Fruit fly (Drosophila melanogaster) whole organism, embryonic: ENCODE data around the gene CG1299.

Experiments
- CG10654 ChIP-seq: fragments of 200-800 bp; sonication (Bioruptor generic); optimal IDR thresholded peaks from 2 replicates; lab custom pipeline; 2016; ENCODE audit warnings: missing biosample characterization, missing genetic modification characterization
- CG12769 ChIP-seq: fragments of 200-800 bp; sonication (Bioruptor generic); optimal IDR thresholded peaks from 2 replicates; lab custom pipeline; 2019; ENCODE audit warnings: missing biosample characterization, mild to moderate bottlenecking, missing genetic modification characterization, moderate library complexity
- CG15269 ChIP-seq: fragments of 200-800 bp; sonication (Bioruptor generic); optimal IDR thresholded peaks from 2 replicates; lab custom pipeline; 2018; ENCODE audit warnings: missing biosample characterization, mild to moderate bottlenecking, missing genetic modification characterization, moderate library complexity
- CG1647 ChIP-seq: fragments of 200-800 bp; sonication (Bioruptor generic); optimal IDR thresholded peaks from 3 replicates; lab custom pipeline; 2016; ENCODE audit warnings: missing biosample characterization, missing genetic modification characterization
- CG16815 ChIP-seq: fragments of 200-800 bp; sonication (Bioruptor generic); optimal IDR thresholded peaks from 3 replicates; lab custom pipeline; 2017; ENCODE audit warnings: missing biosample characterization, mild to moderate bottlenecking, missing genetic modification characterization
- CG17912 ChIP-seq: fragments of 200-800 bp; sonication (Bioruptor generic); optimal IDR thresholded peaks from 2 replicates; lab custom pipeline; 2018; ENCODE audit warnings: missing biosample characterization, mild to moderate bottlenecking, missing genetic modification characterization
- CG2678 ChIP-seq: fragments of 200-800 bp; sonication (Bioruptor generic); optimal IDR thresholded peaks from 3 replicates; lab custom pipeline; 2019; ENCODE audit warnings: missing biosample characterization, mild to moderate bottlenecking, missing genetic modification characterization, moderate library complexity
- CG2712 ChIP-seq: fragments of 200-800 bp; optimal IDR thresholded peaks from 3 replicates; lab custom pipeline; 2019; ENCODE audit warnings: missing biosample characterization, mild to moderate bottlenecking, missing genetic modification characterization, moderate library complexity
- CG30431 ChIP-seq: fragments of 200-800 bp; sonication (Bioruptor generic); optimal IDR thresholded peaks from 2 replicates; lab custom pipeline; 2017; ENCODE audit warnings: missing biosample characterization, missing genetic modification characterization
- CG3281 ChIP-seq: fragments of 200-800 bp; sonication (Bioruptor generic); optimal IDR thresholded peaks from 3 replicates; lab custom pipeline; 2017; ENCODE audit warnings: missing biosample characterization, mild to moderate bottlenecking, missing genetic modification characterization
- CG33213 ChIP-seq: fragments of 200-800 bp; sonication (Bioruptor generic); optimal IDR thresholded peaks from 3 replicates; lab custom pipeline; 2016; ENCODE audit warnings: missing biosample characterization, missing genetic modification characterization
- CG4360 ChIP-seq: fragments of 200-800 bp; sonication (Bioruptor generic); IDR thresholded peaks from 2 replicates; pipeline ENCODE4 v1.3.6; 2022; ENCODE audit warnings: missing biosample characterization, missing genetic modification characterization
- CG43689 ChIP-seq: fragments of 200-800 bp; sonication (Bioruptor generic); IDR thresholded peaks from 2 replicates; pipeline ENCODE4 v1.3.6; 2022; ENCODE audit warnings: missing biosample characterization, missing genetic modification characterization
- CG5953 ChIP-seq: fragments of 200-800 bp; sonication (Bioruptor generic); IDR thresholded peaks from 2 replicates; pipeline ENCODE4 v1.3.6; 2022; ENCODE audit warnings: missing biosample characterization, missing genetic modification characterization
- CG8281 ChIP-seq: fragments of 200-800 bp; sonication (Bioruptor generic); optimal IDR thresholded peaks from 2 replicates; lab custom pipeline; 2018; ENCODE audit warnings: missing biosample characterization, mild to moderate bottlenecking, missing genetic modification characterization, moderate library complexity
- CG8765 ChIP-seq: fragments of 200-800 bp; sonication (Bioruptor generic); IDR thresholded peaks from 2 replicates; pipeline ENCODE4 v1.3.6; 2022; ENCODE audit warnings: missing biosample characterization, missing genetic modification characterization
- CG9609 ChIP-seq: fragments of 200-800 bp; sonication (Bioruptor generic); optimal IDR thresholded peaks from 3 replicates; lab custom pipeline; 2016; ENCODE audit warnings: missing biosample characterization, missing genetic modification characterization
- CHES-1-like ChIP-seq: fragments of 200-800 bp; sonication (Bioruptor generic); optimal IDR thresholded peaks from 2 replicates; lab custom pipeline; 2016; ENCODE audit warnings: missing biosample characterization, missing genetic modification characterization
- CTCF ChIP-seq: fragments of 200-800 bp; sonication (Bioruptor generic); optimal IDR thresholded peaks from 2 replicates; lab custom pipeline; 2017; ENCODE audit warnings: missing biosample characterization, mild to moderate bottlenecking, missing genetic modification characterization, moderate library complexity
- Chrac-16 ChIP-seq: fragments of 200-800 bp; sonication (Bioruptor generic); optimal IDR thresholded peaks from 3 replicates; lab custom pipeline; 2016; ENCODE audit warnings: missing biosample characterization, missing genetic modification characterization
- HLH4C ChIP-seq: fragments of 200-800 bp; sonication (Bioruptor generic); IDR thresholded peaks from 3 replicates; pipeline ENCODE4 v1.3.6; 2022; ENCODE audit warnings: missing biosample characterization, missing genetic modification characterization; ENCODE audit not compliant: partially characterized antibody
- Hr78 ChIP-seq, 2 experiments: fragments of 200-800 bp in 1 of 2; fragments of >200 bp in 1 of 2; sonication (Bioruptor generic) in 1 of 2; optimal IDR thresholded peaks; 2 replicates each; lab custom pipeline; 2017 to 2019; ENCODE audit warnings: missing biosample characterization in 2 of 2, missing genetic modification characterization in 2 of 2, mild to moderate bottlenecking in 1 of 2, moderate library complexity in 1 of 2
- MBD-R2 ChIP-seq: fragments of 200-800 bp; sonication (Bioruptor generic); IDR thresholded peaks from 2 replicates; pipeline ENCODE4 v1.3.6; 2022; ENCODE audit warnings: missing biosample characterization, missing genetic modification characterization
- Myb ChIP-seq: fragments of 200-800 bp; sonication (Bioruptor generic); optimal IDR thresholded peaks from 2 replicates; lab custom pipeline; 2016; ENCODE audit warnings: missing biosample characterization, missing genetic modification characterization
- Neu2 ChIP-seq: fragments of 200-800 bp; sonication (Bioruptor generic); optimal IDR thresholded peaks from 3 replicates; lab custom pipeline; 2016; ENCODE audit warnings: missing biosample characterization, missing genetic modification characterization, borderline replicate concordance
- Nf-YB ChIP-seq: fragments of 200-800 bp; sonication (Bioruptor generic); optimal IDR thresholded peaks from 3 replicates; lab custom pipeline; 2019; ENCODE audit warnings: missing biosample characterization, mild to moderate bottlenecking, missing genetic modification characterization, moderate library complexity
- Rfx ChIP-seq: fragments of 200-800 bp; sonication (Bioruptor generic); IDR thresholded peaks from 2 replicates; pipeline ENCODE4 v1.3.6; 2022; ENCODE audit warnings: missing biosample characterization, missing genetic modification characterization
- Sox100B ChIP-seq: fragments of 200-800 bp; sonication (Bioruptor generic); optimal IDR thresholded peaks from 3 replicates; lab custom pipeline; 2018; ENCODE audit warnings: missing biosample characterization, mild to moderate bottlenecking, missing genetic modification characterization
- Sry-β ChIP-seq: fragments of 200-800 bp; sonication (Bioruptor generic); optimal IDR thresholded peaks from 2 replicates; lab custom pipeline; 2018; ENCODE audit warnings: missing biosample characterization, mild to moderate bottlenecking, missing genetic modification characterization, moderate library complexity
- Xrp1 ChIP-seq: fragments of 200-800 bp; sonication (Bioruptor generic); IDR thresholded peaks from 2 replicates; pipeline ENCODE4 v1.3.6; 2022; ENCODE audit warnings: missing biosample characterization, missing genetic modification characterization
- abd-A ChIP-seq: fragments of 200-800 bp; sonication (Bioruptor generic); optimal IDR thresholded peaks from 3 replicates; lab custom pipeline; 2019; ENCODE audit warnings: missing biosample characterization, mild to moderate bottlenecking, missing genetic modification characterization, moderate library complexity
- aop ChIP-seq: fragments of 200-800 bp; sonication (Bioruptor generic); IDR thresholded peaks from 2 replicates; pipeline ENCODE4 v1.3.6; 2022; ENCODE audit warnings: missing biosample characterization, missing genetic modification characterization
- crc ChIP-seq: fragments of 200-800 bp; sonication (Bioruptor generic); optimal IDR thresholded peaks from 2 replicates; lab custom pipeline; 2016; ENCODE audit warnings: missing biosample characterization, missing genetic modification characterization
- cwo ChIP-seq: fragments of 200-800 bp; sonication (Bioruptor generic); optimal IDR thresholded peaks from 3 replicates; lab custom pipeline; 2017; ENCODE audit warnings: missing biosample characterization, missing genetic modification characterization, mild to moderate bottlenecking, moderate library complexity, missing genetic modification reagents
- ham ChIP-seq: fragments of 200-800 bp; sonication (Bioruptor generic); IDR thresholded peaks from 2 replicates; pipeline ENCODE4 v1.3.6; 2022; ENCODE audit warnings: missing biosample characterization, missing genetic modification characterization
- her ChIP-seq: fragments of 200-800 bp; sonication (Bioruptor generic); optimal IDR thresholded peaks from 2 replicates; lab custom pipeline; 2016; ENCODE audit warnings: missing biosample characterization, missing genetic modification characterization
- lola ChIP-seq, 3 experiments: fragments of >200 bp in 2 of 3; fragments of 200-800 bp in 1 of 3; sonication (Bioruptor generic) in 1 of 3; optimal IDR thresholded peaks; 2 replicates each; lab custom pipeline; 2017 to 2019; ENCODE audit warnings: missing biosample characterization in 3 of 3, missing genetic modification characterization in 3 of 3, mild to moderate bottlenecking in 1 of 3, moderate library complexity in 1 of 3
- mam ChIP-seq: fragments of 200-800 bp; sonication (Bioruptor generic); optimal IDR thresholded peaks from 3 replicates; lab custom pipeline; 2016; ENCODE audit warnings: missing biosample characterization, missing genetic modification characterization
- rib ChIP-seq: fragments of 200-800 bp; sonication (Bioruptor generic); IDR thresholded peaks from 2 replicates; pipeline ENCODE4 v1.3.6; 2022; ENCODE audit warnings: missing biosample characterization, missing genetic modification characterization
- sima ChIP-seq: fragments of 200-800 bp; sonication (Bioruptor generic); optimal IDR thresholded peaks from 2 replicates; lab custom pipeline; 2016; ENCODE audit warnings: missing biosample characterization, missing genetic modification characterization
- tx ChIP-seq: fragments of 200-800 bp; sonication (Bioruptor generic); optimal IDR thresholded peaks from 2 replicates; lab custom pipeline; 2016; ENCODE audit warnings: missing biosample characterization, missing genetic modification characterization
- unpg ChIP-seq: fragments of 200-800 bp; sonication (Bioruptor generic); optimal IDR thresholded peaks from 3 replicates; lab custom pipeline; 2018; ENCODE audit warnings: missing biosample characterization, mild to moderate bottlenecking, missing genetic modification characterization, moderate library complexity
- vnd ChIP-seq: fragments of 200-800 bp; sonication (Bioruptor generic); IDR thresholded peaks from 3 replicates; pipeline ENCODE4 v1.3.6; 2022; ENCODE audit warnings: missing biosample characterization, missing genetic modification characterization; ENCODE audit not compliant: partially characterized antibody
- wdn ChIP-seq: fragments of 200-800 bp; sonication (Bioruptor generic); IDR thresholded peaks from 2 replicates; pipeline ENCODE4 v1.3.6; 2022; ENCODE audit warnings: missing biosample characterization, missing genetic modification characterization
- wor ChIP-seq: fragments of 200-800 bp; sonication (Bioruptor generic); IDR thresholded peaks from 2 replicates; pipeline ENCODE4 v1.3.6; 2022; ENCODE audit warnings: missing biosample characterization, missing genetic modification characterization
- z ChIP-seq: fragments of 200-800 bp; sonication (Bioruptor generic); IDR thresholded peaks from 3 replicates; pipeline ENCODE4 v1.3.6; 2022; ENCODE audit warnings: missing biosample characterization, missing genetic modification characterization

Gene CG1299

DNA sequence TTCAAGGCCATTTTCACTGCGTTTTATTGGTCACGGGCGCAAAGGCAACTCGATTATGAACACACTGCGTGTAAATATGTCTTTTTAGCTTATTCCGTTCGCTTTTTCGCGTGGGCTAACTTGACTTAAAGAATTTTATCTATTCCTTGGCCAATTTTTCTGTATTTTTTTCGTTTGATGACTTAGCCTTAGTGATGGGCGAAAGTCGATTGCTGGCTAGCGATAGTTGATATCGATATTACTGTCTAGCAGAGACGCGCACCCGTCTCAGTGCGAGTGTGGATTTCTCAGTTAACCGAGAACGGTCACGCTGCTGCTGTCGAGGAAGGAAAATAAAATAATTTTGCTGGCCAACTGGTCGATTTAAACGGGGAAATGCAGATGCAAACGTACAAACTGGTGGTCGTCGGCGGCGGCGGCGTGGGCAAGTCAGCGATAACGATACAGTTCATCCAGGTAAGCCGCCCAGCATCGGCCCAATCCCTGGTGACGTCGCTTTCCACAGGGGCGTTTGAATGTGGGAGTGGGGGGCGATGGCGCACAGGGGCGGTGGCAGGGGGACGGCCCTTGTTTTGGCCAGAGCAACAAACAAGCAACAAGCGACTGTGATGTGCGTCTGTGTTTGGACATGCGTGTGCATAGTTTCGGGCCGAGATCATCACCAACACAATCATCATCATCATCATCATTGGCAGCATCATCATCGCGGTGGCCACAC, 9.5 kb upstream of the CG1299 start, which contains the start of the genes Rop and Ras64B (continued):
- TF ChIP-seq CG3281 (no peak), CG1647 (GFP tag; lab: Kevin White, UChicago) (peak; percentile 11), ham (no peak), CG30431 (GFP tag; lab: Kevin White, UChicago) (no peak), Sox100B (GFP tag; lab: Kevin White, UChicago) (no peak), CG2712 (tag; lab: Kevin White, UChicago) (peak; percentile 51), CG5953 (GFP tag; lab: Robert Waterston, UW) (no peak), CG17912 (GFP tag; lab: Kevin White, UChicago) (no peak), MBD-R2 (peak; percentile 84), abd-A (tag; lab: Kevin White, UChicago) (no peak), Myb (GFP tag; lab: Kevin White, UChicago) (peak; percentile 62), wor (GFP tag; lab: Robert Waterston, UW) (no peak), wdn (GFP tag; lab: Robert Waterston, UW) (no peak), lola (GFP tag; optimal IDR thresholded peaks at IDR 0.05; lab: Kevin White, UChicago) (no peak), z (GFP tag; lab: Robert Waterston, UW) (no peak), CG10654 (GFP tag; lab: Kevin White, UChicago) (no peak), CG15269 (no peak), CG8765 (no peak), CG8281 (no peak), crc (no peak), Hr78 (GFP tag; optimal IDR thresholded peaks at IDR 0.05; lab: Kevin White, UChicago) (no peak), tx (no peak), cwo (GFP tag; lab: Kevin White, UChicago) (no peak), Rfx (GFP tag; lab: Robert Waterston, UW) (no peak), CG4360 (GFP tag; lab: Robert Waterston, UW) (no peak), Xrp1 (GFP tag; lab: Robert Waterston, UW) (no peak), Sry-β (GFP tag; lab: Kevin White, UChicago) (no peak), CG2678 (tag; lab: Kevin White, UChicago) (no peak), HLH4C (GFP tag; lab: Robert Waterston, UW) (peak; percentile 68), CG43689 (GFP tag; lab: Robert Waterston, UW) (no peak), Neu2 (GFP tag; lab: Kevin White, UChicago) (no peak), unpg (GFP tag; lab: Kevin White, UChicago) (peak; percentile 29), CHES-1-like (peak; percentile 75), Nf-YB (GFP tag; lab: Kevin White, UChicago) (peak; percentile 35), vnd (GFP tag; lab: Robert Waterston, UW) (peak; percentile 63; the same call in 2 of the 3 replicates), CTCF (GFP tag; lab: Kevin White, UChicago) (peak; percentile 29), rib (GFP tag; lab: Robert Waterston, UW) (no peak), mam (GFP tag; lab: Kevin White, UChicago) (no peak), her (GFP tag; lab: Kevin White, UChicago) (peak; percentile 17), sima (no peak), aop (no peak), CG12769 (no peak), CG9609 (GFP tag; lab: Kevin White, UChicago) (no peak), Chrac-16 (GFP tag; lab: Kevin White, UChicago) (no peak), CG33213 (GFP tag; lab: Kevin White, UChicago) (peak; percentile 78), CG16815 (GFP tag; lab: Kevin White, UChicago) (no peak)
